Fruit fly (Drosophila melanogaster): ENCODE data around the gene CG14949.

Gene CG14949

DNA sequence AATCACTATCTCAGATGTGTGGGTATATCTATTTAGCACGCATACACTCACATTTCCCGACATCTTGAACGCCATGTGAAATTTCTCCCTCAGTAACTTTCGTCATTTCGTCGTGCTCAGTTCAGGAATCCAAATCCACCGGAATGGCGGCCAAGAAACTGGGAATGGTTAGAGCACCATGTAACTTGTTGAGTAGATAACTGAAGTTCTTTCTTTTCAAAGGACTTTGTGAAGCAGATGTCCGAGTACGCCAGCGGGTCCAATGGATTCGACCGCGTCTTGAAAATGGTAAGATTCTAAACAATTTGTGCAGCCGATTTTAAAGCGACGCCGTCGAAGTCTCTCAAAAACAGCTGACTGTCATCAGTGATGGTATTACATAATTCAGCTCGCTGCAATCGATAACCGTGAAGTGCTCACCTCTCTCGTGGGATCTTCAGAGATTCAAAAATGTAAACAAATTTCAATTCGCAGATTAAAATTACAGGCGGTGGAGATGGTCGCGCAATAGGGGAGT lies 44.0 kb downstream of the CG14949 start, which contains the start of the genes CG16985 and CG12182:
TSS of gene CG16985 (plus strand) at position 84 of the 517 bp plus-strand sequence.
TSS of gene CG12182 (minus strand) at position 366 of the 517 bp plus-strand sequence.
- TF ChIP-seq CG6163 (GFP tag; IDR thresholded peaks at IDR 0.05): 0 out of 3 replicates have a peak, but pooled peaks have one; percentile 26
- TF ChIP-seq esn (GFP tag; optimal IDR thresholded peaks at IDR 0.05): peak; percentile 4
- TF ChIP-seq topi (GFP tag; optimal IDR thresholded peaks at IDR 0.05): no peak
- peak; percentile 13 for TF ChIP-seq Hr39 (GFP tag; optimal IDR thresholded peaks at IDR 0.05)
- TF ChIP-seq Hr38 (GFP tag; optimal IDR thresholded peaks at IDR 0.05): no peak
- peak; percentile 33 for TF ChIP-seq CG16779 (tag; optimal IDR thresholded peaks at IDR 0.05)
- peak; percentile 98 for TF ChIP-seq vri (GFP tag; optimal IDR thresholded peaks at IDR 0.05)
- TF ChIP-seq fkh (GFP tag; optimal IDR thresholded peaks at IDR 0.05): peak; percentile 13
- TF ChIP-seq achi (GFP tag; optimal IDR thresholded peaks at IDR 0.05): peak; percentile 51

- TF ChIP-seq CG1621 (tag; optimal IDR thresholded peaks at IDR 0.05): no peak
- no peak for TF ChIP-seq CG10669 (GFP tag; optimal IDR thresholded peaks at IDR 0.05)
- no peak for TF ChIP-seq fd85E (GFP tag; optimal IDR thresholded peaks at IDR 0.05)
- TF ChIP-seq esn (GFP tag; optimal IDR thresholded peaks at IDR 0.05): no peak
- no peak for TF ChIP-seq Smox (GFP tag; optimal IDR thresholded peaks at IDR 0.05)
- TF ChIP-seq CG9139 (GFP tag; optimal IDR thresholded peaks at IDR 0.05): no peak
- no peak for TF ChIP-seq Ets21C (GFP tag; optimal IDR thresholded peaks at IDR 0.05)
- TF ChIP-seq CG11294 (GFP tag; IDR thresholded peaks at IDR 0.05): no peak
- no peak for TF ChIP-seq eg (GFP tag; IDR thresholded peaks at IDR 0.05)
- TF ChIP-seq Sox102F (GFP tag; optimal IDR thresholded peaks at IDR 0.05): no peak
- no peak for TF ChIP-seq Met (GFP tag; optimal IDR thresholded peaks at IDR 0.05)
- no peak for TF ChIP-seq acj6 (GFP tag; optimal IDR thresholded peaks at IDR 0.05)
- no peak for TF ChIP-seq vri (GFP tag; optimal IDR thresholded peaks at IDR 0.05)
- no peak for TF ChIP-seq CG4318 (GFP tag; optimal IDR thresholded peaks at IDR 0.05)
These were observed 47.7 kb downstream of the CG14949 start, which contains the start of gene CG16984 for dm6 chr3L:2595481-2595880. TSS of gene CG16984 (plus strand) at chr3L:2595781.
